Fruit fly (Drosophila melanogaster) whole organism, adult: ENCODE measurements around the gene Fbw5.
A peak's percentile ranks its signal among the peaks of the same experiment; 100 is the strongest.

Experiments
- CG11617 ChIP-seq: fragments of 200-800 bp; sonication (Bioruptor generic); optimal IDR thresholded peaks from 2 replicates; lab custom pipeline; 2017; ENCODE audit warnings: mild to moderate bottlenecking, missing biosample characterization, missing genetic modification reagents, missing genetic modification characterization
- CG12768 ChIP-seq: fragments of 200-800 bp; sonication (Bioruptor generic); optimal IDR thresholded peaks from 2 replicates; lab custom pipeline; 2017; ENCODE audit warnings: missing biosample characterization, missing genetic modification characterization, mild to moderate bottlenecking, moderate library complexity, missing genetic modification reagents
- CG14711 ChIP-seq: fragments of 200-800 bp; sonication (Bioruptor generic); optimal IDR thresholded peaks from 2 replicates; lab custom pipeline; 2018; ENCODE audit warnings: missing biosample characterization, mild to moderate bottlenecking, missing genetic modification characterization, moderate library complexity
- CG1620 ChIP-seq: fragments of 200-800 bp; sonication (Bioruptor generic); optimal IDR thresholded peaks from 2 replicates; lab custom pipeline; 2016; ENCODE audit warnings: missing biosample characterization, missing genetic modification characterization
- CG5204 ChIP-seq: fragments of 200-800 bp; sonication (Bioruptor generic); optimal IDR thresholded peaks from 2 replicates; lab custom pipeline; 2016; ENCODE audit warnings: missing biosample characterization, missing genetic modification characterization
- CG7101 ChIP-seq: fragments of 200-800 bp; sonication (Bioruptor generic); optimal IDR thresholded peaks from 2 replicates; lab custom pipeline; 2018; ENCODE audit warnings: missing biosample characterization, mild to moderate bottlenecking, missing genetic modification characterization, moderate library complexity
- Crg-1 ChIP-seq: fragments of 200-800 bp; sonication (Bioruptor generic); optimal IDR thresholded peaks from 2 replicates; lab custom pipeline; 2016; ENCODE audit warnings: missing biosample characterization, missing genetic modification characterization
- Hr96 ChIP-seq: fragments of 200-800 bp; sonication (Bioruptor generic); optimal IDR thresholded peaks from 2 replicates; lab custom pipeline; 2016; ENCODE audit warnings: missing biosample characterization, missing genetic modification characterization
- Mnt ChIP-seq: fragments of 200-800 bp; sonication (Bioruptor generic); optimal IDR thresholded peaks from 2 replicates; lab custom pipeline; 2016; ENCODE audit warnings: missing biosample characterization, mild to moderate bottlenecking, missing genetic modification characterization
- bab1 ChIP-seq: fragments of 200-800 bp; sonication (Bioruptor generic); optimal IDR thresholded peaks from 3 replicates; lab custom pipeline; 2019; ENCODE audit warnings: missing biosample characterization, mild to moderate bottlenecking, missing genetic modification characterization, moderate library complexity
- cic ChIP-seq: fragments of 200-800 bp; sonication (Bioruptor generic); optimal IDR thresholded peaks from 2 replicates; lab custom pipeline; 2017; ENCODE audit warnings: missing biosample characterization, mild to moderate bottlenecking, missing genetic modification characterization, moderate library complexity
- cnc ChIP-seq, 2 experiments: fragments of >200 bp; optimal IDR thresholded peaks; 2 replicates each; lab custom pipeline; 2017
- ovo ChIP-seq: fragments of 200-800 bp; sonication (Bioruptor generic); optimal IDR thresholded peaks from 2 replicates; lab custom pipeline; 2016; ENCODE audit warnings: missing biosample characterization, missing genetic modification characterization
- toe ChIP-seq: fragments of 200-800 bp; sonication (Bioruptor generic); optimal IDR thresholded peaks from 2 replicates; lab custom pipeline; 2016; ENCODE audit warnings: missing biosample characterization, missing genetic modification characterization

- TF ChIP-seq CG5204 (GFP tag; lab: Kevin White, UChicago) (no peak), Hr96 (GFP tag; lab: Kevin White, UChicago) (no peak), bab1 (GFP tag; lab: Kevin White, UChicago) (peak; percentile 56), CG12768 (GFP tag; lab: Kevin White, UChicago) (no peak), CG14711 (no peak), CG1620 (GFP tag; lab: Kevin White, UChicago) (no peak), toe (GFP tag; lab: Kevin White, UChicago) (no peak), ovo (GFP tag; lab: Kevin White, UChicago) (no peak), Mnt (GFP tag; lab: Kevin White, UChicago) (no peak), Crg-1 (GFP tag; lab: Kevin White, UChicago) (no peak), CG11617 (GFP tag; lab: Kevin White, UChicago) (no peak), cic (GFP tag; lab: Kevin White, UChicago) (no peak), cnc (optimal IDR thresholded peaks at IDR 0.05; lab: Kevin White, UChicago) (no peak), CG7101 (tag; lab: Kevin White, UChicago) (no peak)
Measured at dm6 chr2L:6036710-6037109, 29.0 kb downstream of the Fbw5 start, which contains the start of gene mtm.
